Fruit fly (Drosophila melanogaster) whole organism, embryonic: ENCODE measurements around the gene CG31760.

Source experiments
- Asciz ChIP-seq: fragments of 200-800 bp; sonication (Bioruptor generic); optimal IDR thresholded peaks from 2 replicates; lab custom pipeline; 2017; ENCODE audit warnings: missing biosample characterization, mild to moderate bottlenecking, missing genetic modification characterization, missing genetic modification reagents
- Bteb2 ChIP-seq: fragments of 200-800 bp; sonication (Bioruptor generic); optimal IDR thresholded peaks from 2 replicates; lab custom pipeline; 2016; ENCODE audit warnings: missing biosample characterization, missing genetic modification characterization
- CG10366 ChIP-seq: fragments of 200-800 bp; sonication (Bioruptor generic); IDR thresholded peaks from 2 replicates; pipeline ENCODE4 v1.3.6; 2022; ENCODE audit warnings: missing biosample characterization, missing genetic modification characterization
- CG13123 ChIP-seq: fragments of 200-800 bp; sonication (Bioruptor generic); optimal IDR thresholded peaks from 2 replicates; lab custom pipeline; 2016; ENCODE audit warnings: missing biosample characterization, missing genetic modification characterization
- CG13287 ChIP-seq: fragments of 200-800 bp; sonication (Bioruptor generic); IDR thresholded peaks from 2 replicates; pipeline ENCODE4 v1.3.6; 2022; ENCODE audit warnings: missing biosample characterization, missing genetic modification characterization; ENCODE audit not compliant: partially characterized antibody
- CG13296 ChIP-seq: fragments of 200-800 bp; sonication (Bioruptor generic); optimal IDR thresholded peaks from 3 replicates; lab custom pipeline; 2018; ENCODE audit warnings: missing biosample characterization, mild to moderate bottlenecking, missing genetic modification characterization
- CG13775 ChIP-seq: fragments of 200-800 bp; sonication (Bioruptor generic); optimal IDR thresholded peaks from 3 replicates; lab custom pipeline; 2017; ENCODE audit warnings: missing biosample characterization, mild to moderate bottlenecking, missing genetic modification characterization
- CG15696 ChIP-seq: fragments of 200-800 bp; sonication (Bioruptor generic); optimal IDR thresholded peaks from 2 replicates; lab custom pipeline; 2019; ENCODE audit warnings: missing biosample characterization, mild to moderate bottlenecking, missing genetic modification characterization, moderate library complexity
- CG16813 ChIP-seq: fragments of 200-800 bp; sonication (Bioruptor generic); IDR thresholded peaks from 3 replicates; pipeline ENCODE4 v1.3.6; 2022; ENCODE audit warnings: missing biosample characterization, missing genetic modification characterization; ENCODE audit not compliant: partially characterized antibody
- CG17186 ChIP-seq: fragments of 200-800 bp; sonication (Bioruptor generic); optimal IDR thresholded peaks from 3 replicates; lab custom pipeline; 2017; ENCODE audit warnings: missing biosample characterization, missing genetic modification reagents, missing genetic modification characterization
- CG3163 ChIP-seq: fragments of 200-800 bp; sonication (Bioruptor generic); optimal IDR thresholded peaks from 3 replicates; lab custom pipeline; 2016; ENCODE audit warnings: missing biosample characterization, missing genetic modification characterization
- CG34376 ChIP-seq: fragments of 200-800 bp; sonication (Bioruptor generic); optimal IDR thresholded peaks from 2 replicates; lab custom pipeline; 2018; ENCODE audit warnings: missing biosample characterization, mild to moderate bottlenecking, missing genetic modification characterization
- CG4404 ChIP-seq: fragments of 200-800 bp; sonication (Bioruptor generic); IDR thresholded peaks from 2 replicates; pipeline ENCODE4 v1.3.6; 2022; ENCODE audit warnings: missing biosample characterization, missing genetic modification characterization
- CG6813 ChIP-seq: fragments of 200-800 bp; sonication (Bioruptor generic); optimal IDR thresholded peaks from 2 replicates; lab custom pipeline; 2017; ENCODE audit warnings: missing biosample characterization, missing genetic modification characterization, mild to moderate bottlenecking, moderate library complexity, missing genetic modification reagents
- CG7839 ChIP-seq: fragments of 200-800 bp; sonication (Bioruptor generic); optimal IDR thresholded peaks from 3 replicates; lab custom pipeline; 2018; ENCODE audit warnings: missing biosample characterization, mild to moderate bottlenecking, missing genetic modification characterization, moderate library complexity
- CG8765 ChIP-seq: fragments of 200-800 bp; sonication (Bioruptor generic); IDR thresholded peaks from 2 replicates; pipeline ENCODE4 v1.3.6; 2022; ENCODE audit warnings: missing biosample characterization, missing genetic modification characterization
- CG9215 ChIP-seq: fragments of 200-800 bp; sonication (Bioruptor generic); IDR thresholded peaks from 2 replicates; pipeline ENCODE4 v1.3.6; 2022; ENCODE audit warnings: missing biosample characterization, missing genetic modification characterization
- CG9817 ChIP-seq: fragments of 200-800 bp; sonication (Bioruptor generic); optimal IDR thresholded peaks from 2 replicates; lab custom pipeline; 2018; ENCODE audit warnings: missing biosample characterization, mild to moderate bottlenecking, missing genetic modification characterization, moderate library complexity
- Dll ChIP-seq: fragments of 200-800 bp; sonication (Bioruptor generic); IDR thresholded peaks from 4 replicates; pipeline ENCODE4 v1.3.6; 2022; ENCODE audit warnings: missing biosample characterization, missing genetic modification characterization; ENCODE audit not compliant: partially characterized antibody
- Doc2 ChIP-seq: fragments of 200-800 bp; sonication (Bioruptor generic); IDR thresholded peaks from 2 replicates; pipeline ENCODE4 v1.3.6; 2022; ENCODE audit warnings: missing biosample characterization, missing genetic modification characterization
- Fer2 ChIP-seq: fragments of 200-800 bp; sonication (Bioruptor generic); optimal IDR thresholded peaks from 2 replicates; lab custom pipeline; 2018; ENCODE audit warnings: missing biosample characterization, mild to moderate bottlenecking, missing genetic modification characterization, moderate library complexity
- Hey ChIP-seq: fragments of 200-800 bp; sonication (Bioruptor generic); optimal IDR thresholded peaks from 3 replicates; lab custom pipeline; 2018; ENCODE audit warnings: missing biosample characterization, mild to moderate bottlenecking, missing genetic modification characterization
- MTF-1 ChIP-seq: fragments of 200-800 bp; sonication (Bioruptor generic); optimal IDR thresholded peaks from 2 replicates; lab custom pipeline; 2018; ENCODE audit warnings: missing biosample characterization, mild to moderate bottlenecking, missing genetic modification characterization, borderline replicate concordance
- Mad ChIP-seq: fragments of 200-800 bp; sonication (Bioruptor generic); optimal IDR thresholded peaks from 2 replicates; lab custom pipeline; 2016; ENCODE audit warnings: missing biosample characterization, missing genetic modification characterization
- Myb ChIP-seq: fragments of 200-800 bp; sonication (Bioruptor generic); optimal IDR thresholded peaks from 2 replicates; lab custom pipeline; 2016; ENCODE audit warnings: missing biosample characterization, missing genetic modification characterization
- Scr ChIP-seq: fragments of 200-800 bp; sonication (Bioruptor generic); IDR thresholded peaks from 2 replicates; pipeline ENCODE4 v1.3.6; 2022; ENCODE audit warnings: missing biosample characterization, missing genetic modification characterization; ENCODE audit not compliant: partially characterized antibody
- Spps ChIP-seq: fragments of 200-800 bp; sonication (Bioruptor generic); optimal IDR thresholded peaks from 2 replicates; lab custom pipeline; 2018; ENCODE audit warnings: missing biosample characterization, mild to moderate bottlenecking, missing genetic modification characterization
- Trl ChIP-seq, 3 experiments: fragments of >200 bp in 2 of 3; fragments of 200-800 bp in 1 of 3; sonication (Bioruptor generic) in 1 of 3; optimal IDR thresholded peaks; 2 replicates in 1 of 3; 3 replicates in 2 of 3; lab custom pipeline; 2016 to 2017; ENCODE audit warnings: missing biosample characterization in 1 of 3, missing genetic modification characterization in 1 of 3
- al ChIP-seq: fragments of 200-800 bp; sonication (Bioruptor generic); IDR thresholded peaks from 2 replicates; pipeline ENCODE4 v1.3.6; 2022; ENCODE audit warnings: missing biosample characterization, missing genetic modification characterization
- chinmo ChIP-seq: fragments of 200-800 bp; sonication (Bioruptor generic); IDR thresholded peaks from 4 replicates; pipeline ENCODE4 v1.3.6; 2022; ENCODE audit warnings: missing biosample characterization, missing genetic modification characterization; ENCODE audit not compliant: partially characterized antibody
- ci ChIP-seq: fragments of 200-800 bp; sonication (Bioruptor generic); IDR thresholded peaks from 3 replicates; pipeline ENCODE4 v1.3.6; 2022; ENCODE audit warnings: missing biosample characterization, missing genetic modification characterization
- crp ChIP-seq, 2 experiments: fragments of 200-800 bp; sonication (Bioruptor generic); optimal IDR thresholded peaks; 2 replicates in 1 of 2; 3 replicates in 1 of 2; lab custom pipeline; 2017; ENCODE audit warnings: missing biosample characterization in 2 of 2, missing genetic modification characterization in 2 of 2, mild to moderate bottlenecking in 1 of 2, moderate library complexity in 1 of 2
- dati ChIP-seq: fragments of 200-800 bp; sonication (Bioruptor generic); IDR thresholded peaks from 2 replicates; pipeline ENCODE4 v1.3.6; 2022; ENCODE audit warnings: missing biosample characterization, missing genetic modification characterization
- insv ChIP-seq, 2 experiments: fragments of 200-800 bp; sonication (Bioruptor generic); optimal IDR thresholded peaks; 3 replicates each; lab custom pipeline; 2016 to 2018; ENCODE audit warnings: missing biosample characterization in 2 of 2, missing genetic modification characterization in 2 of 2
- jing ChIP-seq: fragments of 200-800 bp; sonication (Bioruptor generic); optimal IDR thresholded peaks from 2 replicates; lab custom pipeline; 2018; ENCODE audit warnings: missing biosample characterization, mild to moderate bottlenecking, missing genetic modification characterization
- jumu ChIP-seq: fragments of 200-800 bp; sonication (Bioruptor generic); optimal IDR thresholded peaks from 3 replicates; lab custom pipeline; 2016; ENCODE audit warnings: missing biosample characterization, missing genetic modification characterization
- knrl ChIP-seq: fragments of 200-800 bp; sonication (Bioruptor generic); IDR thresholded peaks from 3 replicates; pipeline ENCODE4 v1.3.6; 2022; ENCODE audit warnings: missing biosample characterization, missing genetic modification characterization; ENCODE audit not compliant: partially characterized antibody
- lab ChIP-seq: fragments of 200-800 bp; sonication (Bioruptor generic); optimal IDR thresholded peaks from 3 replicates; lab custom pipeline; 2017; ENCODE audit warnings: missing biosample characterization, missing genetic modification characterization, mild to moderate bottlenecking, moderate library complexity, missing genetic modification reagents
- lov ChIP-seq, 2 experiments: fragments of 200-800 bp in 1 of 2; fragments of >200 bp in 1 of 2; sonication (Bioruptor generic) in 1 of 2; IDR thresholded peaks in 1 of 2; optimal IDR thresholded peaks in 1 of 2; 2 replicates in 1 of 2; 3 replicates in 1 of 2; pipeline versions ENCODE4 v1.3.6 to Lab custom; 2017 to 2022; ENCODE audit warnings: missing biosample characterization in 1 of 2, missing genetic modification characterization in 1 of 2
- onecut ChIP-seq: fragments of 200-800 bp; sonication (Bioruptor generic); IDR thresholded peaks from 2 replicates; pipeline ENCODE4 v1.3.6; 2022; ENCODE audit warnings: missing biosample characterization, missing genetic modification characterization
- pzg ChIP-seq: fragments of 200-800 bp; sonication (Bioruptor generic); optimal IDR thresholded peaks from 3 replicates; lab custom pipeline; 2018; ENCODE audit warnings: missing biosample characterization, mild to moderate bottlenecking, missing genetic modification characterization, moderate library complexity
- sens ChIP-seq: fragments of 200-800 bp; sonication (Bioruptor generic); peaks from one replicate; lab custom pipeline; 2016; ENCODE audit warnings: missing biosample characterization, missing genetic modification characterization
- stwl ChIP-seq: fragments of 200-800 bp; sonication (Bioruptor generic); optimal IDR thresholded peaks from 3 replicates; lab custom pipeline; 2018; ENCODE audit warnings: missing biosample characterization, mild to moderate bottlenecking, missing genetic modification characterization, moderate library complexity
- tap ChIP-seq: fragments of 200-800 bp; optimal IDR thresholded peaks from 3 replicates; lab custom pipeline; 2019; ENCODE audit warnings: missing biosample characterization, mild to moderate bottlenecking, missing genetic modification characterization, moderate library complexity
- tll ChIP-seq, 2 experiments: fragments of 200-800 bp in 1 of 2; fragments of >200 bp in 1 of 2; sonication (Bioruptor generic) in 1 of 2; optimal IDR thresholded peaks; 2 replicates each; lab custom pipeline; 2017 to 2019; ENCODE audit warnings: missing biosample characterization in 2 of 2, missing genetic modification characterization in 2 of 2, mild to moderate bottlenecking in 1 of 2, moderate library complexity in 1 of 2
- zfh1 ChIP-seq: fragments of 200-800 bp; sonication (Bioruptor generic); IDR thresholded peaks from 3 replicates; pipeline ENCODE4 v1.3.6; 2022; ENCODE audit warnings: missing biosample characterization, missing genetic modification characterization

Gene CG31760

dm6 chr2L:12194858-12195257, 52.3 kb downstream of the CG31760 start (continued):
- TF ChIP-seq lov (optimal IDR thresholded peaks at IDR 0.05; lab: Kevin White, UChicago) (no peak), lov (GFP tag; IDR thresholded peaks at IDR 0.05; lab: Robert Waterston, UW) (0 out of 3 replicates have a peak, but pooled peaks have one; percentile 40), tap (no peak), CG34376 (GFP tag; lab: Kevin White, UChicago) (no peak), Scr (GFP tag; lab: Robert Waterston, UW) (no peak), al (no peak), Hey (tag; lab: Kevin White, UChicago) (no peak), CG13123 (no peak), lab (GFP tag; lab: Kevin White, UChicago) (no peak), Asciz (GFP tag; lab: Kevin White, UChicago) (peak; percentile 29), onecut (GFP tag; lab: Robert Waterston, UW) (peak; percentile 17; the same call in 1 of the 2 replicates), CG9215 (GFP tag; lab: Robert Waterston, UW) (no peak), CG13296 (no peak), knrl (GFP tag; lab: Robert Waterston, UW) (no peak), jumu (no peak), CG17186 (no peak), CG8765 (no peak), Bteb2 (GFP tag; lab: Kevin White, UChicago) (no peak), dati (GFP tag; lab: Robert Waterston, UW) (0 out of 2 replicates have a peak, but pooled peaks have one; percentile 28), CG15696 (tag; lab: Kevin White, UChicago) (peak; percentile 30), CG13775 (GFP tag; lab: Kevin White, UChicago) (no peak), ci (GFP tag; lab: Robert Waterston, UW) (0 out of 3 replicates have a peak, but pooled peaks have one; percentile 17), Mad (GFP tag; lab: Kevin White, UChicago) (no peak), tll (GFP tag; optimal IDR thresholded peaks at IDR 0.05; lab: Kevin White, UChicago) (no peak), CG7839 (tag; lab: Kevin White, UChicago) (no peak), CG9817 (no peak), Myb (GFP tag; lab: Kevin White, UChicago) (no peak), jing (GFP tag; lab: Kevin White, UChicago) (no peak), sens (GFP tag; lab: Kevin White, UChicago) (peak; percentile 6), zfh1 (no peak), CG6813 (no peak), Doc2 (no peak), Spps (tag; lab: Kevin White, UChicago) (no peak), MTF-1 (GFP tag; lab: Kevin White, UChicago) (peak; percentile 12), chinmo (GFP tag; lab: Robert Waterston, UW) (no peak)
- TF ChIP-seq, all 482 proteins: peak for 18

- TF ChIP-seq Fer2 (tag; lab: Kevin White, UChicago) (no peak), insv (GFP tag; optimal IDR thresholded peaks at IDR 0.05; lab: Kevin White, UChicago) (peak in 1 of 2 experiments; percentile 57), CG10366 (GFP tag; lab: Robert Waterston, UW) (no peak)
These were observed 58.4 kb downstream of the CG31760 start for dm6 chr2L:12200990-12201389.

- TF ChIP-seq crp (GFP tag; optimal IDR thresholded peaks at IDR 0.05; lab: Kevin White, UChicago) (peak in 1 of 2 experiments; percentile 88), Trl (optimal IDR thresholded peaks at IDR 0.05; lab: Kevin White, UChicago) (peak; percentile 13 to 39), Trl (GFP tag; optimal IDR thresholded peaks at IDR 0.05; lab: Kevin White, UChicago) (no peak), CG3163 (GFP tag; lab: Kevin White, UChicago) (peak; percentile 11), Dll (GFP tag; lab: Robert Waterston, UW) (0 out of 4 replicates have a peak, but pooled peaks have one; percentile 27), CG13287 (GFP tag; lab: Robert Waterston, UW) (peak; percentile 72), pzg (GFP tag; lab: Kevin White, UChicago) (peak; percentile 3), CG4404 (GFP tag; lab: Robert Waterston, UW) (no peak), stwl (tag; lab: Kevin White, UChicago) (peak; percentile 5), CG16813 (GFP tag; lab: Robert Waterston, UW) (no peak)
These were observed 65.0 kb downstream of the CG31760 start, which contains the start of gene CG31759 for dm6 chr2L:12207549-12207948. TSS of gene CG31759 (plus strand) at chr2L:12207709.
